Fruit fly (Drosophila melanogaster) whole organism, prepupa: ENCODE data around the gene hng2.
A peak's percentile ranks its signal among the peaks of the same experiment; 100 is the strongest.

Source experiments
- Blimp-1 ChIP-seq: fragments of 200-800 bp; sonication (Bioruptor generic); optimal IDR thresholded peaks from 3 replicates; lab custom pipeline; 2017; ENCODE audit warnings: missing biosample characterization, missing genetic modification characterization, mild to moderate bottlenecking, moderate library complexity, missing genetic modification reagents
- CG10631 ChIP-seq: fragments of 200-800 bp; sonication (Bioruptor generic); optimal IDR thresholded peaks from 2 replicates; lab custom pipeline; 2016; ENCODE audit warnings: missing biosample characterization, missing genetic modification characterization
- CG10669 ChIP-seq: fragments of 200-800 bp; sonication (Bioruptor generic); optimal IDR thresholded peaks from 3 replicates; lab custom pipeline; 2018; ENCODE audit warnings: missing biosample characterization, mild to moderate bottlenecking, missing genetic modification characterization, moderate library complexity
- CG11294 ChIP-seq: fragments of 200-800 bp; sonication (Bioruptor generic); IDR thresholded peaks from 2 replicates; pipeline ENCODE4 v1.3.6; 2022; ENCODE audit warnings: missing biosample characterization, missing genetic modification characterization
- CG11762 ChIP-seq: fragments of 200-800 bp; sonication (Bioruptor generic); optimal IDR thresholded peaks from 3 replicates; lab custom pipeline; 2016; ENCODE audit warnings: missing biosample characterization, missing genetic modification characterization; ENCODE audit not compliant: insufficient read depth
- CG11902 ChIP-seq: fragments of 200-800 bp; sonication (Bioruptor generic); optimal IDR thresholded peaks from 3 replicates; lab custom pipeline; 2016; ENCODE audit warnings: missing biosample characterization, missing genetic modification characterization
- CG15336 ChIP-seq: fragments of 200-800 bp; sonication (Bioruptor generic); IDR thresholded peaks from 2 replicates; pipeline ENCODE4 v1.3.6; 2022; ENCODE audit warnings: missing biosample characterization, missing genetic modification characterization
- CG1621 ChIP-seq: fragments of 200-800 bp; sonication (Bioruptor generic); optimal IDR thresholded peaks from 3 replicates; lab custom pipeline; 2018; ENCODE audit warnings: missing biosample characterization, mild to moderate bottlenecking, missing genetic modification characterization
- CG3032 ChIP-seq: fragments of 200-800 bp; optimal IDR thresholded peaks from 2 replicates; lab custom pipeline; 2019; ENCODE audit warnings: missing biosample characterization, mild to moderate bottlenecking, missing genetic modification characterization, moderate library complexity
- CG31627 ChIP-seq: fragments of 200-800 bp; sonication (Bioruptor generic); optimal IDR thresholded peaks from 3 replicates; lab custom pipeline; 2016; ENCODE audit warnings: missing biosample characterization, missing genetic modification characterization
- CG32006 ChIP-seq: fragments of 200-800 bp; sonication (Bioruptor generic); optimal IDR thresholded peaks from 3 replicates; lab custom pipeline; 2017; ENCODE audit warnings: missing biosample characterization, mild to moderate bottlenecking, missing genetic modification characterization
- CG34406 ChIP-seq: fragments of 200-800 bp; sonication (Bioruptor generic); optimal IDR thresholded peaks from 3 replicates; lab custom pipeline; 2016; ENCODE audit warnings: missing biosample characterization, missing genetic modification characterization
- CG3919 ChIP-seq: fragments of 200-800 bp; sonication (Bioruptor generic); optimal IDR thresholded peaks from 3 replicates; lab custom pipeline; 2016; ENCODE audit warnings: missing biosample characterization, missing genetic modification characterization
- CG4318 ChIP-seq: fragments of 200-800 bp; sonication (Bioruptor generic); optimal IDR thresholded peaks from 3 replicates; lab custom pipeline; 2017; ENCODE audit warnings: missing biosample characterization, mild to moderate bottlenecking, missing genetic modification characterization
- CG6163 ChIP-seq: fragments of 200-800 bp; sonication (Bioruptor generic); IDR thresholded peaks from 3 replicates; pipeline ENCODE4 v1.3.6; 2022; ENCODE audit warnings: missing biosample characterization, missing genetic modification characterization
- CG6276 ChIP-seq: fragments of 200-800 bp; sonication (Bioruptor generic); optimal IDR thresholded peaks from 2 replicates; lab custom pipeline; 2017; ENCODE audit warnings: missing biosample characterization, mild to moderate bottlenecking, missing genetic modification characterization
- CG6792 ChIP-seq: fragments of 200-800 bp; sonication (Bioruptor generic); optimal IDR thresholded peaks from 3 replicates; lab custom pipeline; 2016; ENCODE audit warnings: missing biosample characterization, missing genetic modification characterization
- CG6808 ChIP-seq: fragments of 200-800 bp; sonication (Bioruptor generic); optimal IDR thresholded peaks from 3 replicates; lab custom pipeline; 2017; ENCODE audit warnings: missing biosample characterization, missing genetic modification characterization, mild to moderate bottlenecking, moderate library complexity, missing genetic modification reagents
- CG7368 ChIP-seq: fragments of 200-800 bp; sonication (Bioruptor generic); optimal IDR thresholded peaks from 3 replicates; lab custom pipeline; 2016; ENCODE audit warnings: missing biosample characterization, missing genetic modification characterization
- CG8119 ChIP-seq: fragments of 200-800 bp; sonication (Bioruptor generic); IDR thresholded peaks from 3 replicates; pipeline ENCODE4 v1.3.6; 2022; ENCODE audit warnings: missing biosample characterization, missing genetic modification characterization
- CG9139 ChIP-seq: fragments of 200-800 bp; sonication (Bioruptor generic); optimal IDR thresholded peaks from 3 replicates; lab custom pipeline; 2017; ENCODE audit warnings: missing biosample characterization, mild to moderate bottlenecking, missing genetic modification characterization
- Eip75B ChIP-seq: fragments of 200-800 bp; sonication (Bioruptor generic); optimal IDR thresholded peaks from 3 replicates; lab custom pipeline; 2016; ENCODE audit warnings: missing biosample characterization, missing genetic modification characterization
- Eip78C ChIP-seq: fragments of 200-800 bp; sonication (Bioruptor generic); peaks from one replicate; lab custom pipeline; 2016; ENCODE audit warnings: missing biosample characterization, missing genetic modification characterization
- Ets21C ChIP-seq: fragments of 200-800 bp; sonication (Bioruptor generic); optimal IDR thresholded peaks from 3 replicates; lab custom pipeline; 2016; ENCODE audit warnings: missing biosample characterization, missing genetic modification characterization
- Ets96B ChIP-seq: fragments of 200-800 bp; optimal IDR thresholded peaks from 2 replicates; lab custom pipeline; 2019; ENCODE audit warnings: missing biosample characterization, mild to moderate bottlenecking, missing genetic modification characterization, moderate library complexity
- Gug ChIP-seq: fragments of 200-800 bp; sonication (Bioruptor generic); IDR thresholded peaks from 2 replicates; pipeline ENCODE4 v1.3.6; 2022; ENCODE audit warnings: missing biosample characterization, missing genetic modification characterization
- Hr38 ChIP-seq: sonication (Bioruptor generic); optimal IDR thresholded peaks from 2 replicates; lab custom pipeline; 2016; ENCODE audit warnings: missing biosample characterization, missing genetic modification characterization
- Hr39 ChIP-seq: fragments of 200-800 bp; sonication (Bioruptor generic); optimal IDR thresholded peaks from 2 replicates; lab custom pipeline; 2016; ENCODE audit warnings: missing biosample characterization, missing genetic modification characterization
- Hr4 ChIP-seq: fragments of 200-800 bp; sonication (Bioruptor generic); optimal IDR thresholded peaks from 3 replicates; lab custom pipeline; 2016; ENCODE audit warnings: missing biosample characterization, missing genetic modification characterization
- Lpt ChIP-seq: fragments of 200-800 bp; sonication (Bioruptor generic); optimal IDR thresholded peaks from 3 replicates; lab custom pipeline; 2016; ENCODE audit warnings: missing biosample characterization, missing genetic modification characterization
- Met ChIP-seq: fragments of 200-800 bp; sonication (Bioruptor generic); optimal IDR thresholded peaks from 3 replicates; lab custom pipeline; 2016; ENCODE audit warnings: missing biosample characterization, missing genetic modification characterization
- OdsH ChIP-seq: fragments of 200-800 bp; sonication (Bioruptor generic); optimal IDR thresholded peaks from 3 replicates; lab custom pipeline; 2016; ENCODE audit warnings: missing biosample characterization, missing genetic modification characterization
- Smox ChIP-seq: fragments of 200-800 bp; sonication (Bioruptor generic); optimal IDR thresholded peaks from 3 replicates; lab custom pipeline; 2016; ENCODE audit warnings: missing biosample characterization, missing genetic modification characterization
- Sox102F ChIP-seq: fragments of 200-800 bp; sonication (Bioruptor generic); optimal IDR thresholded peaks from 2 replicates; lab custom pipeline; 2016; ENCODE audit warnings: missing biosample characterization, mild to moderate bottlenecking, missing genetic modification characterization
- Sox15 ChIP-seq: fragments of 200-800 bp; sonication (Bioruptor generic); optimal IDR thresholded peaks from 3 replicates; lab custom pipeline; 2016; ENCODE audit warnings: missing biosample characterization, missing genetic modification characterization
- acj6 ChIP-seq: fragments of 200-800 bp; sonication (Bioruptor generic); optimal IDR thresholded peaks from 3 replicates; lab custom pipeline; 2016; ENCODE audit warnings: missing biosample characterization, missing genetic modification characterization
- cyc ChIP-seq: fragments of 200-800 bp; sonication (Bioruptor generic); optimal IDR thresholded peaks from 3 replicates; lab custom pipeline; 2016; ENCODE audit warnings: missing biosample characterization, missing genetic modification characterization
- dac ChIP-seq: fragments of 200-800 bp; sonication (Bioruptor generic); optimal IDR thresholded peaks from 2 replicates; lab custom pipeline; 2017; ENCODE audit warnings: missing biosample characterization, mild to moderate bottlenecking, missing genetic modification characterization
- eg ChIP-seq: fragments of 200-800 bp; sonication (Bioruptor generic); IDR thresholded peaks from 3 replicates; pipeline ENCODE4 v1.3.6; 2022; ENCODE audit warnings: missing biosample characterization, missing genetic modification characterization
- esn ChIP-seq: fragments of 200-800 bp; sonication (Bioruptor generic); optimal IDR thresholded peaks from 2 replicates; lab custom pipeline; 2016; ENCODE audit warnings: missing biosample characterization, mild to moderate bottlenecking, missing genetic modification characterization, moderate library complexity
- fd59A ChIP-seq: fragments of 200-800 bp; sonication (Bioruptor generic); optimal IDR thresholded peaks from 2 replicates; lab custom pipeline; 2017; ENCODE audit warnings: missing biosample characterization, mild to moderate bottlenecking, missing genetic modification characterization, missing genetic modification reagents
- fd85E ChIP-seq: fragments of 200-800 bp; sonication (Bioruptor generic); optimal IDR thresholded peaks from 3 replicates; lab custom pipeline; 2016; ENCODE audit warnings: missing biosample characterization, missing genetic modification characterization
- fkh ChIP-seq: fragments of 200-800 bp; sonication (Bioruptor generic); optimal IDR thresholded peaks from 3 replicates; lab custom pipeline; 2017; ENCODE audit warnings: missing biosample characterization, mild to moderate bottlenecking, missing genetic modification characterization, moderate library complexity
- lz ChIP-seq: fragments of 200-800 bp; sonication (Bioruptor generic); optimal IDR thresholded peaks from 3 replicates; lab custom pipeline; 2016; ENCODE audit warnings: missing biosample characterization, missing genetic modification characterization
- net ChIP-seq: fragments of 200-800 bp; sonication (Bioruptor generic); optimal IDR thresholded peaks from 3 replicates; lab custom pipeline; 2016; ENCODE audit warnings: missing biosample characterization, missing genetic modification characterization
- pdm3 ChIP-seq: fragments of 200-800 bp; sonication (Bioruptor generic); optimal IDR thresholded peaks from 3 replicates; lab custom pipeline; 2016; ENCODE audit warnings: missing biosample characterization, missing genetic modification characterization
- salr ChIP-seq, 2 experiments: fragments of 200-800 bp; sonication (Bioruptor generic); optimal IDR thresholded peaks; 3 replicates each; lab custom pipeline; 2016 to 2018; ENCODE audit warnings: missing biosample characterization in 2 of 2, missing genetic modification characterization in 2 of 2, mild to moderate bottlenecking in 1 of 2
- spab ChIP-seq: fragments of 200-800 bp; sonication (Bioruptor generic); optimal IDR thresholded peaks from 2 replicates; lab custom pipeline; 2017; ENCODE audit warnings: missing biosample characterization, mild to moderate bottlenecking, missing genetic modification characterization, missing genetic modification reagents
- ss ChIP-seq, 2 experiments: fragments of 200-800 bp; sonication (Bioruptor generic); optimal IDR thresholded peaks; 2 replicates in 1 of 2; 3 replicates in 1 of 2; lab custom pipeline; 2017 to 2018; ENCODE audit warnings: mild to moderate bottlenecking in 2 of 2, missing biosample characterization in 2 of 2, missing genetic modification characterization in 2 of 2, moderate library complexity in 1 of 2
- svp ChIP-seq: fragments of 200-800 bp; sonication (Bioruptor generic); peaks from one replicate; lab custom pipeline; 2016; ENCODE audit warnings: missing biosample characterization, missing genetic modification characterization
- topi ChIP-seq: fragments of 200-800 bp; sonication (Bioruptor generic); optimal IDR thresholded peaks from 3 replicates; lab custom pipeline; 2016; ENCODE audit warnings: missing biosample characterization, missing genetic modification characterization

The hng2 gene

DNA sequence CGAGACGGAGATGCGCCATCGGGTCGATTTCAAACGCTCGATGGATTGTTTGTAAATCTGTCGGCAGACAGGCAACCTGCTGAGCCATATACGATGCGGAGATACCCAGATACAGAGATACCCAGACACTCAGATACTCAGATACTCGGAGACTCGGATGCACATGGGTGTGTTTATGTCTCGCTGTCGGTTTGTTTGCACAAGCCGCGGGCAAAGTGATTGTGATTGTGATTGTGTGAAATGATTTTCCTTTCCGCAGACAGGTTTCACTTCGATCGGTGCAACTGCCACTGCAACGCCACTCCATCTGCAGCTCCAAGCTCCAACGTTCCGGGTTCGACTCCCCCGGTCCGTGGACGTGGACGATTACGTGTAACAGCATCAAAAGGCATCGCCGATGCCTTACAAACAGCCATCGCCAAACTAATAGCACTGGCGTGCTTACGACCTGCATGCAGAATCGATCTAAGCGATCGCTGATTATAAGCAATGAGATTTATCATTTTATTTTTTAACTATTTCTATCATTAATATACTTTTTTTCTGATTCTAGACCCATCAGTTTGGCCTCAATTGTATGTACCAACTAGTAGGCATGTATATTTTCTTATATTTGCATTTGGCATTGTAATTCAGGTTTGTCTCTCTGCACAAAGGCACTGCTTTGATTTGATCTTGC lies 17.3 kb upstream of the hng2 start:
- TF ChIP-seq lz (peak; percentile 60), net (GFP tag; lab: Kevin White, UChicago) (peak; percentile 79), dac (GFP tag; lab: Kevin White, UChicago) (peak; percentile 78), acj6 (GFP tag; lab: Kevin White, UChicago) (peak; percentile 82), eg (GFP tag; lab: Robert Waterston, UW) (peak; percentile 97), CG32006 (GFP tag; lab: Kevin White, UChicago) (peak; percentile 87), CG11902 (GFP tag; lab: Kevin White, UChicago) (peak; percentile 56), CG34406 (GFP tag; lab: Kevin White, UChicago) (peak; percentile 70), CG8119 (peak; percentile 92), Lpt (GFP tag; lab: Kevin White, UChicago) (peak; percentile 73), Smox (peak; percentile 55), fd85E (GFP tag; lab: Kevin White, UChicago) (peak; percentile 47), Sox102F (GFP tag; lab: Kevin White, UChicago) (peak; percentile 57), CG9139 (peak; percentile 25), Gug (peak; percentile 84), Hr38 (GFP tag; lab: Kevin White, UChicago) (no peak), CG4318 (peak; percentile 70), CG10669 (peak; percentile 78), CG3919 (GFP tag; lab: Kevin White, UChicago) (peak; percentile 85), fkh (no peak), CG1621 (tag; lab: Kevin White, UChicago) (peak; percentile 69), Blimp-1 (GFP tag; lab: Kevin White, UChicago) (peak; percentile 28), Eip75B (peak; percentile 67), Hr39 (peak; percentile 52), CG6808 (peak; percentile 43), CG11762 (GFP tag; lab: Kevin White, UChicago) (peak; percentile 74), esn (GFP tag; lab: Kevin White, UChicago) (peak; percentile 65), spab (peak; percentile 66), Met (GFP tag; lab: Kevin White, UChicago) (peak; percentile 50), CG6792 (GFP tag; lab: Kevin White, UChicago) (peak; percentile 74), CG15336 (GFP tag; lab: Robert Waterston, UW) (peak; percentile 90), Ets96B (peak; percentile 84), CG31627 (GFP tag; lab: Kevin White, UChicago) (peak; percentile 36), Ets21C (GFP tag; lab: Kevin White, UChicago) (peak; percentile 31), cyc (GFP tag; lab: Kevin White, UChicago) (peak; percentile 43), Eip78C (GFP tag; lab: Kevin White, UChicago) (peak; percentile 97), CG6163 (peak; percentile 92), CG6276 (GFP tag; lab: Kevin White, UChicago) (peak; percentile 86), salr (GFP tag; optimal IDR thresholded peaks at IDR 0.05; lab: Kevin White, UChicago) (peak; percentile 55 to 61), Hr4 (GFP tag; lab: Kevin White, UChicago) (peak; percentile 89), ss (GFP tag; optimal IDR thresholded peaks at IDR 0.05; lab: Kevin White, UChicago) (peak; percentile 31 to 43), OdsH (GFP tag; lab: Kevin White, UChicago) (peak; percentile 82), fd59A (GFP tag; lab: Kevin White, UChicago) (peak; percentile 47), pdm3 (GFP tag; lab: Kevin White, UChicago) (peak; percentile 80), topi (peak; percentile 70), CG3032 (tag; lab: Kevin White, UChicago) (peak; percentile 72), CG7368 (GFP tag; lab: Kevin White, UChicago) (peak; percentile 65), CG10631 (peak; percentile 81), CG11294 (GFP tag; lab: Robert Waterston, UW) (peak; percentile 84), svp (GFP tag; lab: Kevin White, UChicago) (peak; percentile 79), Sox15 (GFP tag; lab: Kevin White, UChicago) (peak; percentile 51)
